Worm (Caenorhabditis elegans) whole organism, L1 larva: ENCODE results near the gene Y73C8B.9.

ENCODE experiments used
- C16A3.4 ChIP-seq: fragments of 150-350 bp; optimal IDR thresholded peaks from 2 replicates; lab custom pipeline; 2014; ENCODE audit warnings: missing biosample characterization, missing genetic modification characterization
- C34B4.2 ChIP-seq: sonication (generic microtip); optimal IDR thresholded peaks from 2 replicates; lab custom pipeline; 2017; ENCODE audit warnings: mild to moderate bottlenecking, missing genetic modification characterization, missing compliant biosample characterization
- F16B12.6 ChIP-seq: fragments of 150-350 bp; optimal IDR thresholded peaks from 2 replicates; lab custom pipeline; 2014; ENCODE audit warnings: missing biosample characterization, missing genetic modification characterization
- aha-1 ChIP-seq: fragments of 150-350 bp; optimal IDR thresholded peaks from 2 replicates; lab custom pipeline; 2014; ENCODE audit warnings: missing biosample characterization, missing genetic modification characterization
- aly-2 ChIP-seq: fragments of 150-350 bp; optimal IDR thresholded peaks from 2 replicates; lab custom pipeline; 2014; ENCODE audit warnings: missing biosample characterization, missing genetic modification characterization
- ceh-63 ChIP-seq: fragments of 200-800 bp; sonication (Bioruptor generic); optimal IDR thresholded peaks from 2 replicates; lab custom pipeline; 2018; ENCODE audit warnings: mild to moderate bottlenecking, missing genetic modification characterization, missing compliant biosample characterization
- ceh-8 ChIP-seq: fragments of 200-800 bp; sonication (Bioruptor generic); optimal IDR thresholded peaks from 2 replicates; lab custom pipeline; 2018; ENCODE audit warnings: mild to moderate bottlenecking, missing genetic modification characterization, moderate library complexity, missing compliant biosample characterization
- ceh-82 ChIP-seq, 3 experiments: fragments of 150-350 bp in 1 of 3; sonication (generic microtip) in 2 of 3; optimal IDR thresholded peaks; 2 replicates each; lab custom pipeline; 2014 to 2017; ENCODE audit warnings: missing biosample characterization in 3 of 3, missing genetic modification characterization in 3 of 3
- ces-1 ChIP-seq: fragments of 150-350 bp; optimal IDR thresholded peaks from 2 replicates; lab custom pipeline; 2014; ENCODE audit warnings: missing biosample characterization, missing genetic modification reagents, missing genetic modification characterization
- efl-3 ChIP-seq: fragments of 200-800 bp; sonication (Bioruptor generic); optimal IDR thresholded peaks from 2 replicates; lab custom pipeline; 2018; ENCODE audit warnings: mild to moderate bottlenecking, missing genetic modification characterization, missing compliant biosample characterization
- elt-2 ChIP-seq: sonication (generic microtip); optimal IDR thresholded peaks from 2 replicates; lab custom pipeline; 2016; ENCODE audit warnings: missing genetic modification characterization, mild to moderate bottlenecking, inconsistent platforms, missing compliant biosample characterization, missing genetic modification reagents
- elt-3 ChIP-seq, 6 experiments: fragments of 150-350 bp in 1 of 6; sonication (generic microtip); optimal IDR thresholded peaks; 2 replicates each; lab custom pipeline; 2017 to 2018; ENCODE audit warnings: missing biosample characterization in 6 of 6, missing genetic modification characterization in 6 of 6, inconsistent platforms in 1 of 6
- ets-5 ChIP-seq: fragments of 200-800 bp; sonication (Bioruptor generic); IDR thresholded peaks from 2 replicates; pipeline ENCODE4 v1.3.6; 2022; ENCODE audit warnings: missing genetic modification characterization, missing compliant biosample characterization
- fkh-4 ChIP-seq: sonication (generic microtip); optimal IDR thresholded peaks from 2 replicates; lab custom pipeline; 2016; ENCODE audit warnings: missing compliant biosample characterization, missing genetic modification characterization, borderline replicate concordance
- fkh-8 ChIP-seq: sonication (generic microtip); optimal IDR thresholded peaks from 2 replicates; lab custom pipeline; 2016; ENCODE audit warnings: mild to moderate bottlenecking, missing genetic modification characterization, missing compliant biosample characterization
- fos-1 ChIP-seq: fragments of 150-350 bp; optimal IDR thresholded peaks from 2 replicates; lab custom pipeline; 2014; ENCODE audit warnings: missing biosample characterization, missing genetic modification characterization
- grh-1 ChIP-seq: fragments of 200-800 bp; sonication (Bioruptor generic); IDR thresholded peaks from 2 replicates; pipeline ENCODE4 v1.3.6; 2022; ENCODE audit warnings: missing genetic modification reagents, missing genetic modification characterization, missing compliant biosample characterization
- hlh-17 ChIP-seq: fragments of 200-800 bp; sonication (Bioruptor generic); optimal IDR thresholded peaks from 2 replicates; lab custom pipeline; 2018; ENCODE audit warnings: missing genetic modification characterization, mild to moderate bottlenecking, missing compliant biosample characterization, moderate library complexity, borderline replicate concordance
- irx-1 ChIP-seq: sonication (generic microtip); optimal IDR thresholded peaks from 2 replicates; lab custom pipeline; 2016; ENCODE audit warnings: missing genetic modification characterization, missing compliant biosample characterization
- isw-1 ChIP-seq: fragments of 200-800 bp; sonication (Bioruptor generic); IDR thresholded peaks from 2 replicates; pipeline ENCODE4 v1.3.6; 2022; ENCODE audit warnings: missing genetic modification characterization, missing compliant biosample characterization
- jun-1 ChIP-seq: fragments of 150-350 bp; optimal IDR thresholded peaks from 2 replicates; lab custom pipeline; 2014; ENCODE audit warnings: missing biosample characterization, missing genetic modification reagents, missing genetic modification characterization
- lin-13 ChIP-seq: fragments of 150-350 bp; optimal IDR thresholded peaks from 2 replicates; lab custom pipeline; 2014; ENCODE audit warnings: missing biosample characterization, missing genetic modification reagents, missing genetic modification characterization
- lin-14 ChIP-seq: fragments of 200-800 bp; sonication (Bioruptor generic); optimal IDR thresholded peaks from 2 replicates; lab custom pipeline; 2018; ENCODE audit warnings: mild to moderate bottlenecking, missing genetic modification characterization, moderate library complexity, missing compliant biosample characterization
- lin-15B ChIP-seq: fragments of 150-350 bp; sonication (generic microtip); optimal IDR thresholded peaks from 3 replicates; lab custom pipeline; 2014; ENCODE audit warnings: missing biosample characterization, missing genetic modification characterization
- lin-35 ChIP-seq, 2 experiments: fragments of 150-350 bp; optimal IDR thresholded peaks; 2 replicates each; lab custom pipeline; 2014; ENCODE audit warnings: missing biosample characterization in 2 of 2, missing genetic modification characterization in 2 of 2, missing genetic modification reagents in 2 of 2
- lsy-2 ChIP-seq, 2 experiments: fragments of 150-350 bp; optimal IDR thresholded peaks; 2 replicates each; lab custom pipeline; 2014; ENCODE audit warnings: missing biosample characterization in 2 of 2, missing genetic modification characterization in 2 of 2
- mab-9 ChIP-seq: fragments of 200-800 bp; sonication (Bioruptor generic); IDR thresholded peaks from 2 replicates; pipeline ENCODE4 v1.3.6; 2022; ENCODE audit warnings: missing genetic modification reagents, missing genetic modification characterization, missing compliant biosample characterization
- mdl-1 ChIP-seq, 2 experiments: fragments of 150-350 bp; optimal IDR thresholded peaks; 2 replicates each; lab custom pipeline; 2014 to 2017; ENCODE audit warnings: missing biosample characterization in 2 of 2, missing genetic modification characterization in 2 of 2, inconsistent platforms in 1 of 2
- mef-2 ChIP-seq: fragments of 150-350 bp; optimal IDR thresholded peaks from 2 replicates; lab custom pipeline; 2014; ENCODE audit warnings: missing biosample characterization, missing genetic modification characterization
- mep-1 ChIP-seq: fragments of 150-350 bp; optimal IDR thresholded peaks from 2 replicates; lab custom pipeline; 2014; ENCODE audit warnings: missing biosample characterization, missing genetic modification characterization
- nhr-12 ChIP-seq: sonication (generic microtip); optimal IDR thresholded peaks from 2 replicates; lab custom pipeline; 2017; ENCODE audit warnings: missing biosample characterization, missing genetic modification characterization
- nhr-19 ChIP-seq: fragments of 200-800 bp; sonication (Bioruptor generic); conservative IDR thresholded peaks from 2 replicates; pipeline ENCODE4 v1.3.6; 2022; ENCODE audit warnings: missing genetic modification characterization, missing compliant biosample characterization
- nhr-20 ChIP-seq: sonication (generic microtip); optimal IDR thresholded peaks from 2 replicates; lab custom pipeline; 2016; ENCODE audit warnings: mild to moderate bottlenecking, missing genetic modification characterization, missing compliant biosample characterization
- nhr-237 ChIP-seq: fragments of 150-350 bp; optimal IDR thresholded peaks from 2 replicates; lab custom pipeline; 2014; ENCODE audit warnings: missing biosample characterization, missing genetic modification characterization
- nhr-47 ChIP-seq: sonication (generic microtip); optimal IDR thresholded peaks from 2 replicates; lab custom pipeline; 2016; ENCODE audit warnings: mild to moderate bottlenecking, missing genetic modification characterization, moderate library complexity, missing compliant biosample characterization
- nhr-71 ChIP-seq: sonication (generic microtip); optimal IDR thresholded peaks from 2 replicates; lab custom pipeline; 2016; ENCODE audit warnings: mild to moderate bottlenecking, missing genetic modification characterization, moderate library complexity, missing compliant biosample characterization
- nhr-76 ChIP-seq: sonication (generic microtip); optimal IDR thresholded peaks from 2 replicates; lab custom pipeline; 2017; ENCODE audit warnings: missing biosample characterization, missing genetic modification characterization
- nhr-90 ChIP-seq: sonication (generic microtip); optimal IDR thresholded peaks from 2 replicates; lab custom pipeline; 2016; ENCODE audit warnings: mild to moderate bottlenecking, missing genetic modification characterization, missing compliant biosample characterization; ENCODE audit not compliant: poor library complexity
- pqm-1 ChIP-seq: sonication (generic microtip); optimal IDR thresholded peaks from 3 replicates; lab custom pipeline; 2017; ENCODE audit warnings: missing biosample characterization, missing genetic modification characterization
- rnt-1 ChIP-seq: sonication (generic microtip); optimal IDR thresholded peaks from 2 replicates; lab custom pipeline; 2016; ENCODE audit warnings: mild to moderate bottlenecking, missing genetic modification characterization, moderate library complexity, missing compliant biosample characterization
- skn-1 ChIP-seq: fragments of 150-350 bp; optimal IDR thresholded peaks from 2 replicates; lab custom pipeline; 2014; ENCODE audit warnings: missing biosample characterization, missing genetic modification characterization
- snpc-4 ChIP-seq: fragments of 150-350 bp; optimal IDR thresholded peaks from 2 replicates; lab custom pipeline; 2014; ENCODE audit warnings: missing biosample characterization, missing genetic modification characterization
- sup-37 ChIP-seq: fragments of 200-800 bp; sonication (Bioruptor generic); optimal IDR thresholded peaks from 2 replicates; lab custom pipeline; 2018; ENCODE audit warnings: mild to moderate bottlenecking, missing genetic modification characterization, missing compliant biosample characterization
- tbx-2 ChIP-seq: sonication (generic microtip); optimal IDR thresholded peaks from 2 replicates; lab custom pipeline; 2016; ENCODE audit warnings: missing genetic modification characterization, missing compliant biosample characterization
- unc-30 ChIP-seq: sonication (generic microtip); optimal IDR thresholded peaks from 2 replicates; lab custom pipeline; 2017; ENCODE audit warnings: missing biosample characterization, missing genetic modification characterization
- unc-98 ChIP-seq: fragments of 200-800 bp; sonication (Bioruptor generic); IDR thresholded peaks from 2 replicates; pipeline ENCODE4 v1.3.6; 2022; ENCODE audit warnings: missing genetic modification characterization, missing compliant biosample characterization
- zag-1 ChIP-seq: fragments of 150-350 bp; optimal IDR thresholded peaks from 2 replicates; lab custom pipeline; 2014; ENCODE audit warnings: missing biosample characterization, missing genetic modification characterization

Y73C8B.9 gene

ce11 chrV:3194952-3195450 lies 1.6 kb downstream of the Y73C8B.9 start, which contains the start of gene Y73C8B.2 (continued):
- TF ChIP-seq isw-1 (GFP tag; lab: Robert Waterston, UW) (no peak), nhr-19 (GFP tag; lab: Robert Waterston, UW) (no peak), C34B4.2 (tag; lab: Kevin White, UChicago) (no peak), nhr-20 (tag; lab: Kevin White, UChicago) (peak; percentile 31), irx-1 (tag; lab: Kevin White, UChicago) (peak; percentile 3), lin-35 (GFP tag; optimal IDR thresholded peaks at IDR 0.05; lab: Kevin White, UChicago) (peak; percentile 19 to 59), tbx-2 (tag; lab: Kevin White, UChicago) (peak; percentile 28), ceh-8 (GFP tag; lab: Kevin White, UChicago) (no peak), jun-1 (tag; lab: Kevin White, UChicago) (no peak), unc-98 (GFP tag; lab: Robert Waterston, UW) (no peak), nhr-90 (tag; lab: Kevin White, UChicago) (no peak), efl-3 (GFP tag; lab: Kevin White, UChicago) (no peak), lin-13 (GFP tag; lab: Kevin White, UChicago) (no peak)

DNA sequence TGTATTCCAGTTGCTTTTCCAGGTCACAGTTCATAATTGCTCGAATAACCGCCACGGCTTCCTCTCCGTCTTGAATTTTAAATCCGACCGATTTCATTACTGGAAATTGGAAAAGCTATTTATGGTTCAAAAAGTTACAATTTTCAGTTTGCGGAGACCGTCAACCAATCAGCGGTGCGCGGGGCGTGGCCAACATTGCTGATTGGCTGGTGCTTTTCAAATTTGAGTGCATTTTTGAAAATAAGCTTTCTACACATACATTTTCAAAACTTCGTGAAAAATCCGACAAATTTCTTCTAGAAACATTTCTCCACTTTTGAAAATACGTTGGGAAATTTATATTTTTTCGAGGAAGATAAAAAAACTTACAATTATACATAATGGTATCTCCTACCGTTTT lies 2.5 kb downstream of the Y73C8B.9 start:
- TF ChIP-seq nhr-90 (tag; lab: Kevin White, UChicago) (no peak), fkh-8 (tag; lab: Kevin White, UChicago) (no peak), unc-98 (GFP tag; lab: Robert Waterston, UW) (no peak), mdl-1 (tag; optimal IDR thresholded peaks at IDR 0.05; lab: Kevin White, UChicago) (no peak), ceh-82 (tag; optimal IDR thresholded peaks at IDR 0.05; lab: Kevin White, UChicago) (no peak), ets-5 (GFP tag; lab: Robert Waterston, UW) (no peak), skn-1 (tag; lab: Kevin White, UChicago) (no peak), lsy-2 (tag; optimal IDR thresholded peaks at IDR 0.05; lab: Kevin White, UChicago) (no peak), mab-9 (no peak), fkh-4 (tag; lab: Kevin White, UChicago) (no peak), elt-2 (tag; lab: Kevin White, UChicago) (no peak), C16A3.4 (tag; lab: Kevin White, UChicago) (no peak), nhr-12 (tag; lab: Kevin White, UChicago) (no peak), nhr-76 (tag; lab: Kevin White, UChicago) (no peak), ces-1 (GFP tag; lab: Kevin White, UChicago) (no peak), nhr-237 (no peak), lin-13 (GFP tag; lab: Kevin White, UChicago) (no peak), fos-1 (tag; lab: Kevin White, UChicago) (no peak), lin-35 (GFP tag; optimal IDR thresholded peaks at IDR 0.05; lab: Kevin White, UChicago) (no peak), isw-1 (GFP tag; lab: Robert Waterston, UW) (no peak)

DNA sequence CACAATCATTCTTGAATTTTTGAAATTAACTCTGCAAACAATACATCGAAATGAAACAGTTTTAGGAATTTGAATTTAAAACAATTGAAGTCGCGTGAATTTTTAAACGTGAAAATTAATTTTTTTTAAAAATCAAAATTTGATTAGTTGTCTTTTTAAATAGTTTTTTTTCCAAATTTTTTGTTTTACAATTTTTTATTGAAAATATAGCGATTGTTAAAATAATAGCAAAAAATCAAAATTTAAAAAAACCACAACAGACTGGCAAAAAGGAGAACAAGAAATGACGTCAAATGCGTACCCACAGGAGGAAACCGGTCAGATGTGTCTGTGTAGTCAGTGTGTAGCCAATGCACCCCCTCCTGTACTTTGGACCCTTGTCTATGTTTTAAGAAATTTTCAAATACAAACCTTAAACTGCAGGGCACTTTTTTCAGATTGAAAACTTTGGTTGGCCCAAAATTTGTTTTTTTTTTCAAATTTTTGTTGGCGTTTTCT lies 3.5 kb downstream of the Y73C8B.9 start, which contains the start of the genes Y73C8B.1 and Y73C8B.5:
Y73C8B.1 (minus strand) TSS at position 51 of the 498 bp plus-strand sequence.
Y73C8B.5 (plus strand) TSS at position 437 of the 498 bp plus-strand sequence.
- no peak for TF ChIP-seq ceh-63 (GFP tag; lab: Kevin White, UChicago)
- no peak for TF ChIP-seq zag-1 (tag; lab: Kevin White, UChicago)
- TF ChIP-seq grh-1 (GFP tag; lab: Robert Waterston, UW) = peak; percentile 61
- TF ChIP-seq lin-15B (tag; lab: Kevin White, UChicago) = no peak
- TF ChIP-seq aly-2 (tag; lab: Kevin White, UChicago) = no peak
- no peak for TF ChIP-seq fos-1 (tag; lab: Kevin White, UChicago)
- no peak for TF ChIP-seq ces-1 (GFP tag; lab: Kevin White, UChicago)
- no peak for TF ChIP-seq hlh-17 (GFP tag; lab: Kevin White, UChicago)
- TF ChIP-seq nhr-71 (tag; lab: Kevin White, UChicago) = peak; percentile 29
- TF ChIP-seq unc-30 (tag; lab: Kevin White, UChicago) = no peak
- TF ChIP-seq mep-1 (tag; lab: Kevin White, UChicago) = no peak
- TF ChIP-seq lin-35 (GFP tag; optimal IDR thresholded peaks at IDR 0.05; lab: Kevin White, UChicago) = peak in 1 of 2 experiments; percentile 45
- TF ChIP-seq rnt-1 = no peak
- no peak for TF ChIP-seq lin-14 (GFP tag; lab: Kevin White, UChicago)
- no peak for TF ChIP-seq skn-1 (tag; lab: Kevin White, UChicago)
- no peak for TF ChIP-seq sup-37 (GFP tag; lab: Kevin White, UChicago)
- TF ChIP-seq aha-1 (tag; lab: Kevin White, UChicago) = no peak
- TF ChIP-seq F16B12.6 (tag; lab: Kevin White, UChicago) = no peak
- TF ChIP-seq nhr-47 (tag; lab: Kevin White, UChicago) = no peak
- TF ChIP-seq elt-3 (tag; optimal IDR thresholded peaks at IDR 0.05; lab: Kevin White, UChicago) = no peak
- no peak for TF ChIP-seq mef-2 (tag; lab: Kevin White, UChicago)
- TF ChIP-seq pqm-1 (tag; lab: Kevin White, UChicago) = no peak
- TF ChIP-seq snpc-4 = no peak
- TF ChIP-seq nhr-20 (tag; lab: Kevin White, UChicago) = peak; percentile 33
